Worm (Caenorhabditis elegans) whole organism, young adult: ENCODE data around the gene sri-53.

Source experiments
- B0035.1 ChIP-seq: sonication (generic microtip); optimal IDR thresholded peaks from 2 replicates; lab custom pipeline; 2016; ENCODE audit warnings: missing genetic modification characterization, mild to moderate bottlenecking, missing compliant biosample characterization, missing genotype, missing genetic modification reagents
- C06A6.2 ChIP-seq: fragments of 200-800 bp; sonication (Bioruptor generic); conservative IDR thresholded peaks from 2 replicates; pipeline ENCODE4 v1.3.6; 2022; ENCODE audit warnings: missing genetic modification characterization, missing compliant biosample characterization
- F23B12.7 ChIP-seq: sonication (generic microtip); optimal IDR thresholded peaks from 2 replicates; lab custom pipeline; 2017; ENCODE audit warnings: missing genetic modification characterization, mild to moderate bottlenecking, missing compliant biosample characterization, antibody characterized with exemption, moderate library complexity; ENCODE audit not compliant: insufficient read depth
- F33H1.4 ChIP-seq: fragments of 200-800 bp; sonication (Bioruptor generic); IDR thresholded peaks from 2 replicates; pipeline ENCODE4 v1.3.6; 2022; ENCODE audit warnings: missing genetic modification reagents, missing genetic modification characterization, missing compliant biosample characterization
- F37B4.10 ChIP-seq: fragments of 200-800 bp; sonication (Bioruptor generic); IDR thresholded peaks from 2 replicates; pipeline ENCODE4 v1.3.6; 2022; ENCODE audit warnings: missing genetic modification characterization, missing compliant biosample characterization
- F52B5.7 ChIP-seq: sonication (generic microtip); optimal IDR thresholded peaks from 2 replicates; lab custom pipeline; 2016; ENCODE audit warnings: mild to moderate bottlenecking, missing genetic modification characterization, missing compliant biosample characterization
- F57A8.1 ChIP-seq: fragments of 200-800 bp; sonication (Bioruptor generic); optimal IDR thresholded peaks from 2 replicates; lab custom pipeline; 2018; ENCODE audit warnings: mild to moderate bottlenecking, missing genetic modification characterization, moderate library complexity, missing compliant biosample characterization
- T07F8.4 ChIP-seq: sonication (generic microtip); optimal IDR thresholded peaks from 2 replicates; lab custom pipeline; 2016; ENCODE audit warnings: mild to moderate bottlenecking, missing genetic modification characterization, moderate library complexity, missing compliant biosample characterization
- Y53F4B.3 ChIP-seq: fragments of 200-800 bp; sonication (Bioruptor generic); IDR thresholded peaks from 2 replicates; pipeline ENCODE4 v1.3.6; 2022; ENCODE audit warnings: missing genetic modification reagents, missing genetic modification characterization, missing compliant biosample characterization
- Y56A3A.18 ChIP-seq: fragments of 200-800 bp; sonication (Bioruptor generic); IDR thresholded peaks from 2 replicates; pipeline ENCODE4 v1.3.6; 2022; ENCODE audit warnings: missing genetic modification reagents, missing genetic modification characterization, missing compliant biosample characterization
- Y67H2A.10 ChIP-seq: fragments of 200-800 bp; sonication (Bioruptor generic); conservative IDR thresholded peaks from 2 replicates; pipeline ENCODE4 v1.3.6; 2022; ENCODE audit warnings: missing genetic modification reagents, missing genetic modification characterization, missing compliant biosample characterization
- Y95B8A.8 ChIP-seq: fragments of 200-800 bp; sonication (Bioruptor generic); IDR thresholded peaks from 2 replicates; pipeline ENCODE4 v1.3.6; 2022; ENCODE audit warnings: missing genetic modification reagents, missing genetic modification characterization, missing compliant biosample characterization
- ZK185.1 ChIP-seq: sonication (generic microtip); optimal IDR thresholded peaks from 2 replicates; lab custom pipeline; 2016; ENCODE audit warnings: mild to moderate bottlenecking, missing genetic modification characterization, missing compliant biosample characterization; ENCODE audit not compliant: poor library complexity, severe bottlenecking
- attf-3 ChIP-seq: fragments of 200-800 bp; sonication (Bioruptor generic); conservative IDR thresholded peaks from 2 replicates; pipeline ENCODE4 v1.3.6; 2022; ENCODE audit warnings: missing genetic modification reagents, missing genetic modification characterization, missing compliant biosample characterization
- bed-1 ChIP-seq: fragments of 200-800 bp; sonication (Bioruptor generic); IDR thresholded peaks from 2 replicates; pipeline ENCODE4 v1.3.6; 2022; ENCODE audit warnings: missing genetic modification reagents, missing genetic modification characterization, missing compliant biosample characterization
- ceh-100 ChIP-seq: fragments of 200-800 bp; sonication (Bioruptor generic); IDR thresholded peaks from 2 replicates; pipeline ENCODE4 v1.3.6; 2022; ENCODE audit warnings: missing genetic modification reagents, missing genetic modification characterization, missing compliant biosample characterization
- ceh-40 ChIP-seq: fragments of 200-800 bp; sonication (Bioruptor generic); IDR thresholded peaks from 2 replicates; pipeline ENCODE4 v1.3.6; 2022; ENCODE audit warnings: missing genetic modification characterization, missing compliant biosample characterization
- ceh-79 ChIP-seq: sonication (generic microtip); optimal IDR thresholded peaks from 2 replicates; lab custom pipeline; 2017; ENCODE audit warnings: mild to moderate bottlenecking, missing genetic modification characterization, missing compliant biosample characterization
- die-1 ChIP-seq: sonication (generic microtip); optimal IDR thresholded peaks from 2 replicates; lab custom pipeline; 2016; ENCODE audit warnings: missing genotype, mild to moderate bottlenecking, missing genetic modification characterization, missing compliant biosample characterization
- dpff-1 ChIP-seq: sonication (generic microtip); optimal IDR thresholded peaks from 2 replicates; lab custom pipeline; 2017; ENCODE audit warnings: mild to moderate bottlenecking, missing genetic modification characterization, missing compliant biosample characterization
- efl-1 ChIP-seq: fragments of 150-350 bp; optimal IDR thresholded peaks from 2 replicates; lab custom pipeline; 2014; ENCODE audit warnings: missing biosample characterization, missing genetic modification reagents, missing genetic modification characterization
- egl-18 ChIP-seq: fragments of 200-800 bp; sonication (Bioruptor generic); IDR thresholded peaks from 2 replicates; pipeline ENCODE4 v1.3.6; 2022; ENCODE audit warnings: missing genetic modification reagents, missing genetic modification characterization, missing compliant biosample characterization
- egl-44 ChIP-seq: fragments of 200-800 bp; sonication (Bioruptor generic); IDR thresholded peaks from 2 replicates; pipeline ENCODE4 v1.3.6; 2022; ENCODE audit warnings: missing genetic modification reagents, missing genetic modification characterization, missing compliant biosample characterization
- ekl-4 ChIP-seq: fragments of 200-800 bp; sonication (Bioruptor generic); IDR thresholded peaks from 2 replicates; pipeline ENCODE4 v1.3.6; 2022; ENCODE audit warnings: missing genetic modification reagents, missing genetic modification characterization, missing compliant biosample characterization
- gei-17 ChIP-seq: fragments of 200-800 bp; sonication (Bioruptor generic); optimal IDR thresholded peaks from 2 replicates; lab custom pipeline; 2018; ENCODE audit warnings: mild to moderate bottlenecking, missing genetic modification characterization, missing compliant biosample characterization
- hmg-1.2 ChIP-seq: fragments of 200-800 bp; sonication (Bioruptor generic); IDR thresholded peaks from 2 replicates; pipeline ENCODE4 v1.3.6; 2022; ENCODE audit warnings: missing genetic modification reagents, missing genetic modification characterization, missing compliant biosample characterization
- hrde-1 ChIP-seq: sonication (generic microtip); optimal IDR thresholded peaks from 2 replicates; lab custom pipeline; 2016; ENCODE audit warnings: missing genetic modification characterization, mild to moderate bottlenecking, missing compliant biosample characterization, moderate library complexity, missing genotype, missing genetic modification reagents, borderline replicate concordance
- let-526 ChIP-seq: fragments of 200-800 bp; sonication (Bioruptor generic); IDR thresholded peaks from 2 replicates; pipeline ENCODE4 v1.3.6; 2022; ENCODE audit warnings: missing genetic modification reagents, missing genetic modification characterization, missing compliant biosample characterization
- lsl-1 ChIP-seq: fragments of 200-800 bp; sonication (Bioruptor generic); optimal IDR thresholded peaks from 2 replicates; lab custom pipeline; 2018; ENCODE audit warnings: mild to moderate bottlenecking, missing genetic modification characterization, moderate library complexity, missing compliant biosample characterization
- madf-3 ChIP-seq: fragments of 200-800 bp; sonication (Bioruptor generic); IDR thresholded peaks from 2 replicates; pipeline ENCODE4 v1.3.6; 2022; ENCODE audit warnings: missing genetic modification reagents, missing genetic modification characterization, missing compliant biosample characterization
- madf-6 ChIP-seq: fragments of 200-800 bp; sonication (Bioruptor generic); IDR thresholded peaks from 2 replicates; pipeline ENCODE4 v1.3.6; 2022; ENCODE audit warnings: missing genetic modification reagents, missing genetic modification characterization, missing compliant biosample characterization
- nhr-27 ChIP-seq: fragments of 200-800 bp; sonication (Bioruptor generic); optimal IDR thresholded peaks from 2 replicates; lab custom pipeline; 2018; ENCODE audit warnings: mild to moderate bottlenecking, missing genetic modification characterization, moderate library complexity, missing compliant biosample characterization
- nhr-80 ChIP-seq: sonication (generic microtip); optimal IDR thresholded peaks from 2 replicates; lab custom pipeline; 2016; ENCODE audit warnings: missing genetic modification characterization, missing compliant biosample characterization
- rec-8 ChIP-seq, 2 experiments: sonication (generic microtip); optimal IDR thresholded peaks; 2 replicates each; lab custom pipeline; 2016; ENCODE audit warnings: mild to moderate bottlenecking in 2 of 2, missing genetic modification characterization in 2 of 2, missing genetic modification reagents in 2 of 2, missing genotype in 2 of 2, missing biosample characterization in 1 of 2, missing compliant biosample characterization in 1 of 2, moderate library complexity in 1 of 2
- sptf-2 ChIP-seq: fragments of 200-800 bp; sonication (Bioruptor generic); optimal IDR thresholded peaks from 2 replicates; lab custom pipeline; 2018; ENCODE audit warnings: mild to moderate bottlenecking, missing genetic modification characterization, missing compliant biosample characterization
- tbx-9 ChIP-seq: sonication (generic microtip); optimal IDR thresholded peaks from 2 replicates; lab custom pipeline; 2016; ENCODE audit warnings: borderline replicate concordance, missing genetic modification characterization, inconsistent platforms, missing compliant biosample characterization
- tlf-1 ChIP-seq: fragments of 200-800 bp; sonication (Bioruptor generic); optimal IDR thresholded peaks from 2 replicates; lab custom pipeline; 2018; ENCODE audit warnings: mild to moderate bottlenecking, missing genetic modification characterization, missing compliant biosample characterization
- zim-3 ChIP-seq: sonication (generic microtip); optimal IDR thresholded peaks from 2 replicates; lab custom pipeline; 2017; ENCODE audit warnings: mild to moderate bottlenecking, missing genetic modification characterization, moderate library complexity, missing compliant biosample characterization
- ztf-18 ChIP-seq: sonication (generic microtip); optimal IDR thresholded peaks from 2 replicates; lab custom pipeline; 2016; ENCODE audit warnings: missing genotype, mild to moderate bottlenecking, missing genetic modification characterization, missing compliant biosample characterization
- ztf-25 ChIP-seq: fragments of 200-800 bp; sonication (Bioruptor generic); IDR thresholded peaks from 2 replicates; pipeline ENCODE4 v1.3.6; 2022; ENCODE audit warnings: missing genetic modification reagents, missing genetic modification characterization, missing compliant biosample characterization
- ztf-28 ChIP-seq: fragments of 200-800 bp; sonication (Bioruptor generic); IDR thresholded peaks from 2 replicates; pipeline ENCODE4 v1.3.6; 2022; ENCODE audit warnings: missing genetic modification reagents, missing genetic modification characterization, missing compliant biosample characterization

Gene sri-53

DNA sequence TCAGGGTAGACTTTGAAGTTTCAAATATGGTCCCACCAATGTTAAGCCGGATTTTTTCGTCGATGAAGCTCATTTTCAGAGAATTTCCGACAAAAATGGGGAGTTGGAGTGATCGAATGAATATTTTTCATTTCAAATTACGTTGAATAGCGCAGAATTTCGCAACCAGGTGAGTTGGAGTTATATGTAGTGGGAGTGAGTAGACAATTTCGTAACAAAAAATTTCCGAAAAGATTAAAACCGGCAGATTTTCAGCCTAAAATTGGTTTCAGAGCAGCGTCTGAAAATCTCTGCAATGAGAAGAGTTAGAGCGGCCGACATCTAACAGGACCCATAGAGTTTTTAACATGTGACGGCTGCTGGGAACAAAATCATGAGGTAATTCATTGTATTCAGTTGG lies 6.3 kb upstream of the sri-53 start, which contains the start of gene sdz-35:
Gene sdz-35 (minus strand): TSS at position 101 of the 400 bp plus-strand sequence.
- TF ChIP-seq F37B4.10 (GFP tag; lab: Robert Waterston, UW) = no peak
- TF ChIP-seq Y56A3A.18 (GFP tag; lab: Robert Waterston, UW) = no peak
- no peak for TF ChIP-seq lsl-1 (GFP tag; lab: Kevin White, UChicago)
- TF ChIP-seq sptf-2 (GFP tag; lab: Kevin White, UChicago) = no peak
- no peak for TF ChIP-seq dpff-1 (tag; lab: Kevin White, UChicago)
- TF ChIP-seq tbx-9 = no peak
- TF ChIP-seq ceh-79 = no peak
- TF ChIP-seq tlf-1 (GFP tag; lab: Kevin White, UChicago) = no peak
- no peak for TF ChIP-seq rec-8 (tag; optimal IDR thresholded peaks at IDR 0.05; lab: Kevin White, UChicago)
- no peak for TF ChIP-seq nhr-80 (tag; lab: Kevin White, UChicago)
- no peak for TF ChIP-seq ZK185.1
- no peak for TF ChIP-seq ceh-100

DNA sequence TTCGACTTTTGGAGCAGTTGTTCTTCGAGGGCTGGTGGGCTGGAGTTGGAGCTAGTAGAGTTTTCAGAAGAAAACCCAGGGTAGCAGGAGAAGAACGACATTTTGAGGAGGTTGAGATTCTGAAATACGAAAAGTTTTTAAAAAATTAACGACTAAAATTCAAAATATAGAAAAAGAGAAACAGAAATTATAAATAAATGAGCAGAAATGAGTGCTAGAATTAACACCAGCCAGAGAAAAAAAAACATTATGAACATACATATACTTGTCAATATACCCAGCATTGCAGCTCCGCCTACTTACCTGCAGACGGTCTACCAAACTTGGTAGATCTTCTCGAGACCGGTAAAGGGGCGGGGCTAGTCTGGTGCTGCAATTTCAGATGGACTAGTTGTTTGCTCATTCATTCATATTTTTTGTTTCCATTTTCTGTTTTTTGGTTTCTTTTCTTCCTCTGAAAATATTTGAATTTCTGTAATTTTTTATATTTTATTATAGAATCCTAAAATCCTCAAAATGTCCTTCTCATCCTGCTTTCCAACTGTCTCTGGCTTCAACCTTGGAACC lies 4.1 kb upstream of the sri-53 start, which contains the start of the genes ZC239.20 and ZC239.21:
Gene ZC239.20 (minus strand): TSS at position 101 of the 567 bp plus-strand sequence.
Gene ZC239.21 (plus strand): TSS at position 517 of the 567 bp plus-strand sequence.
- no peak for TF ChIP-seq madf-3 (GFP tag; lab: Robert Waterston, UW)
- TF ChIP-seq gei-17 (GFP tag; lab: Kevin White, UChicago) = no peak
- no peak for TF ChIP-seq hrde-1 (tag; lab: Kevin White, UChicago)
- no peak for TF ChIP-seq F57A8.1
- no peak for TF ChIP-seq efl-1 (GFP tag; lab: Kevin White, UChicago)
- no peak for TF ChIP-seq ceh-40
- no peak for TF ChIP-seq egl-18 (GFP tag; lab: Robert Waterston, UW)
- no peak for TF ChIP-seq Y53F4B.3 (GFP tag; lab: Robert Waterston, UW)
- TF ChIP-seq C06A6.2 (GFP tag; lab: Robert Waterston, UW) = no peak
- no peak for TF ChIP-seq egl-44 (GFP tag; lab: Robert Waterston, UW)
- no peak for TF ChIP-seq nhr-27 (tag; lab: Kevin White, UChicago)
- TF ChIP-seq ztf-18 (tag; lab: Kevin White, UChicago) = no peak
- no peak for TF ChIP-seq F33H1.4 (GFP tag; lab: Robert Waterston, UW)
- no peak for TF ChIP-seq T07F8.4 (tag; lab: Kevin White, UChicago)
- no peak for TF ChIP-seq hmg-1.2 (GFP tag; lab: Robert Waterston, UW)
- TF ChIP-seq ztf-28 (GFP tag; lab: Robert Waterston, UW) = no peak
- TF ChIP-seq F52B5.7 = no peak
- TF ChIP-seq Y67H2A.10 = no peak
- TF ChIP-seq zim-3 (tag; lab: Kevin White, UChicago) = no peak
- TF ChIP-seq B0035.1 (tag; lab: Kevin White, UChicago) = no peak
- TF ChIP-seq, all 124 proteins: peak for 0

DNA sequence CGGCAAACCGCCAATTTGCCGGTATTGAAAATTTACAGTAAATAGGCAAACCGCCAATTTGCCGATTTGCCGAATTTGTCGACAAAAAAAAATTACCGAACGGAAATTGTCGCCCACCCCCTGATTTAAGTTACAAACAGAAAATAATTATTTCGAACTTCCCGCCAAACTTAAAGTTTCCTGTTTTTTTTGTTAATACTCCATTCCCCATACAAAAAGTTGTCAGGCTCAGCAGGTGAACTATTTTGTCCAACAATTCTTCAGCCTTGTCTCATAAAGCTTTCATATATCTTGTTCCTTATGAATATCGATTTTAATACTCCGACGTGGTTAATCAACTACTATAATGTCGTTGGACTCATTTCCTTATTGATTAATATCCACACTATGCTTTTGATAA lies 996 bp upstream of the sri-53 start, which contains the start of gene sri-50:
Gene sri-50 (plus strand): TSS at position 301 of the 400 bp plus-strand sequence.
- no peak for TF ChIP-seq Y67H2A.10
- no peak for TF ChIP-seq Y95B8A.8 (GFP tag; lab: Robert Waterston, UW)
- TF ChIP-seq ceh-40 = no peak
- TF ChIP-seq F23B12.7 = no peak
- TF ChIP-seq nhr-27 (tag; lab: Kevin White, UChicago) = no peak
- TF ChIP-seq bed-1 (GFP tag; lab: Robert Waterston, UW) = no peak
- no peak for TF ChIP-seq attf-3 (GFP tag; lab: Robert Waterston, UW)
- no peak for TF ChIP-seq ztf-25 (GFP tag; lab: Robert Waterston, UW)
- TF ChIP-seq T07F8.4 (tag; lab: Kevin White, UChicago) = no peak
- TF ChIP-seq ekl-4 (GFP tag; lab: Robert Waterston, UW) = no peak
- TF ChIP-seq madf-6 (GFP tag; lab: Robert Waterston, UW) = no peak
- no peak for TF ChIP-seq let-526 (GFP tag; lab: Robert Waterston, UW)
- TF ChIP-seq die-1 = no peak
